Fruit fly (Drosophila melanogaster) whole organism, adult: Measurements from ENCODE around the gene CG31104.

Source experiments
- CG11617 ChIP-seq: fragments of 200-800 bp; sonication (Bioruptor generic); optimal IDR thresholded peaks from 2 replicates; lab custom pipeline; 2017; ENCODE audit warnings: mild to moderate bottlenecking, missing biosample characterization, missing genetic modification reagents, missing genetic modification characterization
- CG12768 ChIP-seq: fragments of 200-800 bp; sonication (Bioruptor generic); optimal IDR thresholded peaks from 2 replicates; lab custom pipeline; 2017; ENCODE audit warnings: missing biosample characterization, missing genetic modification characterization, mild to moderate bottlenecking, moderate library complexity, missing genetic modification reagents
- CG1620 ChIP-seq: fragments of 200-800 bp; sonication (Bioruptor generic); optimal IDR thresholded peaks from 2 replicates; lab custom pipeline; 2016; ENCODE audit warnings: missing biosample characterization, missing genetic modification characterization
- CG33017 ChIP-seq: fragments of 200-800 bp; sonication (Bioruptor generic); optimal IDR thresholded peaks from 2 replicates; lab custom pipeline; 2018; ENCODE audit warnings: missing biosample characterization, mild to moderate bottlenecking, missing genetic modification characterization, moderate library complexity
- CG5204 ChIP-seq: fragments of 200-800 bp; sonication (Bioruptor generic); optimal IDR thresholded peaks from 2 replicates; lab custom pipeline; 2016; ENCODE audit warnings: missing biosample characterization, missing genetic modification characterization
- CG7045 ChIP-seq: fragments of 200-800 bp; sonication (Bioruptor generic); optimal IDR thresholded peaks from 2 replicates; lab custom pipeline; 2017; ENCODE audit warnings: missing biosample characterization, mild to moderate bottlenecking, missing genetic modification characterization
- Crg-1 ChIP-seq: fragments of 200-800 bp; sonication (Bioruptor generic); optimal IDR thresholded peaks from 2 replicates; lab custom pipeline; 2016; ENCODE audit warnings: missing biosample characterization, missing genetic modification characterization
- Mnt ChIP-seq: fragments of 200-800 bp; sonication (Bioruptor generic); optimal IDR thresholded peaks from 2 replicates; lab custom pipeline; 2016; ENCODE audit warnings: missing biosample characterization, mild to moderate bottlenecking, missing genetic modification characterization
- bab1 ChIP-seq: fragments of 200-800 bp; sonication (Bioruptor generic); optimal IDR thresholded peaks from 3 replicates; lab custom pipeline; 2019; ENCODE audit warnings: missing biosample characterization, mild to moderate bottlenecking, missing genetic modification characterization, moderate library complexity
- cic ChIP-seq: fragments of 200-800 bp; sonication (Bioruptor generic); optimal IDR thresholded peaks from 2 replicates; lab custom pipeline; 2017; ENCODE audit warnings: missing biosample characterization, mild to moderate bottlenecking, missing genetic modification characterization, moderate library complexity
- kay ChIP-seq: fragments of 200-800 bp; sonication (Bioruptor generic); peaks from one replicate; lab custom pipeline; 2016; ENCODE audit warnings: missing biosample characterization, missing genetic modification characterization, borderline replicate concordance
- ovo ChIP-seq: fragments of 200-800 bp; sonication (Bioruptor generic); optimal IDR thresholded peaks from 2 replicates; lab custom pipeline; 2016; ENCODE audit warnings: missing biosample characterization, missing genetic modification characterization
- tj ChIP-seq: fragments of 200-800 bp; sonication (Bioruptor generic); optimal IDR thresholded peaks from 3 replicates; lab custom pipeline; 2017; ENCODE audit warnings: missing biosample characterization, mild to moderate bottlenecking, missing genetic modification characterization, moderate library complexity
- toe ChIP-seq: fragments of 200-800 bp; sonication (Bioruptor generic); optimal IDR thresholded peaks from 2 replicates; lab custom pipeline; 2016; ENCODE audit warnings: missing biosample characterization, missing genetic modification characterization

DNA sequence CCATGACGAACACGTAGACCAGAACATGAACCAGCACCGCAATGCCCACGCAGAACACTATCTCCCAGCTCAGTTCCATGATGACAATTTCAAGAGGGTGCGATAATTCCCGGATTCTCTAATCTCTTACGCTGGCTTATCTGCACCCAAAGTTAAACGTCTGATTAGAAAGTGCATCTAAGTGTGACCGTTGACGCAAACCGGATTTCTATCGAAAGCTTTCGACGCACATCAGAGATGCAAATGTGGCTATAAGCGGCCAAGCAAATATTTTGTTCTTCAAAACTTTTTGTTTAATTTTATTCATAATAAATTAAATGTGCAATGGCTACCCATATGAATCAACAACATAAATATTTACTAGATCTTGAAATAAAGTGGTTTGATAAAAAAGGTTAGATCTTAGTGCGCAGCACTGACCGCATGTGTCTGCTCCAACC lies 22.9 kb upstream of the CG31104 start, which contains the start of the genes Kdsr and CG11858:
- TF ChIP-seq CG7045 (GFP tag; lab: Kevin White, UChicago) (peak; percentile 42), CG11617 (GFP tag; lab: Kevin White, UChicago) (peak; percentile 64), CG5204 (GFP tag; lab: Kevin White, UChicago) (no peak), Crg-1 (GFP tag; lab: Kevin White, UChicago) (peak; percentile 27), Mnt (GFP tag; lab: Kevin White, UChicago) (peak; percentile 83), CG12768 (GFP tag; lab: Kevin White, UChicago) (peak; percentile 66), tj (GFP tag; lab: Kevin White, UChicago) (peak; percentile 39), ovo (peak; percentile 24), cic (GFP tag; lab: Kevin White, UChicago) (peak; percentile 75), kay (no peak), CG1620 (peak; percentile 58), bab1 (GFP tag; lab: Kevin White, UChicago) (peak; percentile 84), toe (no peak), CG33017 (tag; lab: Kevin White, UChicago) (peak; percentile 48)
